Worm (Caenorhabditis elegans): Measurements from ENCODE around the gene T08D10.5.

DNA sequence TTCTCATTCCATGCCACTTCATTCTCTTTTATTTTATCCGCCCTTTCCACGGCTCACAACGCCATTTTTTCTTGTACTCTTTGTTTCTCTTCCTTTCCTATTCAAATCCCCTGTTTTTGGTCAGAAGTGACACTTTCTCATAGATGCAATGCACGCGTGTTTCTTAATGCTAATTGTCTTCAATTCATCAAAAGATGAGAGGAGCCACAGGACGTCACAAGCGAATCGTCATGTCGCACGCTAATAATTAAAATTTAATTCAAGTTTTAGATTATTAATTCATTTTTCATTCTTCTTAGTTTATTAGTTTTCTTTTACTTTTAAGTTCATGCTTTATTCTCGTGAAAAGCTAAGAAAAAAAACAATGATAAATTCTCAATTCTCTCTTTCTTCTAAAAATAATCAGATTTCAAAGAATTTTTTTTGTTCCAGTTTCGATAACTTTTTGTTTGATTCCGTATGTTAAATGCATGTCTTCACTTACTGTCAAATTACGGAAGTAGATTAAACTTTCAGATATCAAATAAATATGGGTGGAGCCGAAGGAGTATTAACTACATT is 36.5 kb upstream of the T08D10.5 start, which contains the start of gene Y62H9A.14:
- TF ChIP-seq pha-4 (tag; optimal IDR thresholded peaks at IDR 0.05) = no peak
- TF ChIP-seq nhr-28 (tag; optimal IDR thresholded peaks at IDR 0.05) = no peak
